Worm (Caenorhabditis elegans): ENCODE data around the gene hcf-1.

The hcf-1 gene

DNA sequence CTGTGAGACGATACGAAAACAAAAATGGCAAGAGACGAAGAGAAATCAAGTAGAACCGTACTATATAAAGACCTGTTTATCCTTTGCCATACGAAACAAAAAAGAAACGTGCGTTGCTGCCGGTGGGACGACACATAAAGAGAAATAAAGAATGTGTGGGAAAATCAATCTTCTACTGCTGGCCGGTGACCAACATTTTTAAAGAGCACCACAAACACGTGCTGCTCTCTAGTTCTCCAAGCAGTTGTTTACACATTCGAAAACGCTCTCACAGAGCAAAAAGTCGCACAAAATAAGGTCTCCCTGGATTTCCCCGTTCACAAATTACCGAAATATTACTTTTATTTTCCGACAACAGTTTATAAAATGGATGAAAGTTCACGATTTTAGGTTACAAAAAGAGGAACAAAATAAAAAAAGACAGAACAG, 15.5 kb upstream of the hcf-1 start, which contains the start of gene imp-3 (continued):
- TF ChIP-seq ztf-4 (tag; optimal IDR thresholded peaks at IDR 0.05) (peak; percentile 36), efl-1 (optimal IDR thresholded peaks at IDR 0.05) (peak; percentile 26 to 42), efl-1 (GFP tag; optimal IDR thresholded peaks at IDR 0.05 in 1 of 2) (peak; percentile 21 to 95)

DNA sequence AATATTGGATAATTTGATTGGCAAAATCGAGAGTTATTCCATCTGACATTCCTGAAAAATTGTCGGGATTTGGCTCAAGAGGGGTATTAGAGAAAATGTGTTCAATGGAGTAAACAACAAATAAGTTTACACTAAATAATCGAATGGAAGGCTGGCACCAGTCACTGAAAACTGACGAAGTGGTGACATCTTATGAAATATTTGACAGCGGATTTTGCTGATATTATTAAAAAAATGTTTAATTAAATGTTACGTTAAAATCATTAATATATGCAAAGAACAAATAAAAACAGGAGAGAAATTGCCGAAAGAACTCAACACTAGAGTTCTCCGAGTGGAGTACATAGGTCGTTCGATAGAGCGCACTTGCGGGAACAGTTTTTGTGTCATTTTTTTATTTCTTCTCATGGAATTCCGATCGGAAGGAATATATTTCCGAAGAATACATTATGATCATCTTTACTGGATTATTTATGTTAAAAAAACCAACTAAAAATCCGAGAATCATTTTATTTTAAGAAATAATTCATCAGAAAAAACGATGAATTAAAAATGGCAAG, 11.5 kb upstream of the hcf-1 start, which contains the start of gene tag-322:
tag-322 (minus strand) TSS at position 51 of the 560 bp plus-strand sequence.
- TF ChIP-seq dsc-1 (tag; optimal IDR thresholded peaks at IDR 0.05) (peak; percentile 75), efl-3 (GFP tag; optimal IDR thresholded peaks at IDR 0.05) (no peak), mdl-1 (tag; optimal IDR thresholded peaks at IDR 0.05) (peak in 1 of 2 experiments; percentile 32), lsy-2 (tag; optimal IDR thresholded peaks at IDR 0.05) (peak; percentile 89 to 90), mab-9 (GFP tag; IDR thresholded peaks at IDR 0.05) (no peak), lin-15B (tag; optimal IDR thresholded peaks at IDR 0.05) (peak; percentile 76), nhr-84 (tag; optimal IDR thresholded peaks at IDR 0.05) (no peak), Y116A8C.19 (tag; optimal IDR thresholded peaks at IDR 0.05; ENCODE audit: borderline replicate concordance) (no peak), sup-37 (GFP tag; optimal IDR thresholded peaks at IDR 0.05) (no peak), ama-1 (optimal IDR thresholded peaks at IDR 0.05) (peak; percentile 64), fkh-8 (tag; optimal IDR thresholded peaks at IDR 0.05) (peak; percentile 16), ceh-82 (tag; optimal IDR thresholded peaks at IDR 0.05) (peak; percentile 52 to 59 (median 52)), blmp-1 (tag; optimal IDR thresholded peaks at IDR 0.05) (peak; percentile 51), unc-86 (tag; optimal IDR thresholded peaks at IDR 0.05) (peak; percentile 51), ceh-8 (GFP tag; optimal IDR thresholded peaks at IDR 0.05) (no peak), nhr-12 (tag; optimal IDR thresholded peaks at IDR 0.05) (no peak), dpl-1 (GFP tag; optimal IDR thresholded peaks at IDR 0.05) (peak; percentile 53 to 74 (median 72)), C16A3.4 (tag; optimal IDR thresholded peaks at IDR 0.05) (peak; percentile 70), irx-1 (tag; optimal IDR thresholded peaks at IDR 0.05) (no peak), ets-5 (GFP tag; IDR thresholded peaks at IDR 0.05) (no peak), nhr-28 (tag; optimal IDR thresholded peaks at IDR 0.05) (no peak), efl-1 (optimal IDR thresholded peaks at IDR 0.05) (peak; percentile 72 to 77), efl-1 (GFP tag; optimal IDR thresholded peaks at IDR 0.05 in 1 of 2) (peak; percentile 69 to 96), pax-3 (tag; optimal IDR thresholded peaks at IDR 0.05) (no peak), lin-39 (tag; optimal IDR thresholded peaks at IDR 0.05) (no peak), unc-130 (tag; optimal IDR thresholded peaks at IDR 0.05) (peak; percentile 20), zip-4 (GFP tag; optimal IDR thresholded peaks at IDR 0.05) (no peak), ceh-90 (tag; optimal IDR thresholded peaks at IDR 0.05) (no peak), nhr-19 (GFP tag; conservative IDR thresholded peaks at IDR 0.05) (peak; percentile 62), ceh-88 (GFP tag; IDR thresholded peaks at IDR 0.05) (no peak), nhr-11 (tag; optimal IDR thresholded peaks at IDR 0.05) (peak; percentile 27), aha-1 (tag; optimal IDR thresholded peaks at IDR 0.05) (no peak), aly-2 (tag; optimal IDR thresholded peaks at IDR 0.05) (no peak), alr-1 (tag; optimal IDR thresholded peaks at IDR 0.05; ENCODE audit: borderline replicate concordance) (no peak), jun-1 (tag; optimal IDR thresholded peaks at IDR 0.05) (no peak), fkh-4 (tag; optimal IDR thresholded peaks at IDR 0.05; ENCODE audit: borderline replicate concordance) (no peak), unc-30 (tag; optimal IDR thresholded peaks at IDR 0.05) (no peak), hlh-17 (GFP tag; optimal IDR thresholded peaks at IDR 0.05; ENCODE audit: borderline replicate concordance) (no peak), nhr-90 (tag; optimal IDR thresholded peaks at IDR 0.05; ENCODE audit: poor library complexity) (peak; percentile 60), elt-3 (tag; optimal IDR thresholded peaks at IDR 0.05) (no peak), isw-1 (GFP tag; IDR thresholded peaks at IDR 0.05) (peak; percentile 15; the same call in 1 of the 2 replicates), nhr-20 (tag; optimal IDR thresholded peaks at IDR 0.05) (peak; percentile 76), lin-14 (GFP tag; optimal IDR thresholded peaks at IDR 0.05) (peak; percentile 75), nhr-71 (tag; optimal IDR thresholded peaks at IDR 0.05) (peak; percentile 85), sox-4 (tag; optimal IDR thresholded peaks at IDR 0.05) (peak; percentile 13), swsn-7 (tag; optimal IDR thresholded peaks at IDR 0.05) (peak; percentile 80), fos-1 (tag; optimal IDR thresholded peaks at IDR 0.05) (no peak), nhr-77 (tag; optimal IDR thresholded peaks at IDR 0.05) (peak; percentile 31), lin-35 (GFP tag; optimal IDR thresholded peaks at IDR 0.05) (peak; percentile 67 to 77)
